Worm (Caenorhabditis elegans): ENCODE results near the gene T23D5.8.

ce11 chrV:15712385-15712784 lies 35.9 kb downstream of the T23D5.8 start:
- TF ChIP-seq skn-1 (tag; optimal IDR thresholded peaks at IDR 0.05) (no peak), ama-1 (optimal IDR thresholded peaks at IDR 0.05) (no peak), nhr-76 (tag; optimal IDR thresholded peaks at IDR 0.05) (no peak), snpc-4 (tag; optimal IDR thresholded peaks at IDR 0.05) (no peak), fos-1 (tag; optimal IDR thresholded peaks at IDR 0.05) (no peak), ceh-82 (tag; optimal IDR thresholded peaks at IDR 0.05) (no peak), zag-1 (tag; optimal IDR thresholded peaks at IDR 0.05) (no peak), lin-39 (tag; optimal IDR thresholded peaks at IDR 0.05) (no peak), jun-1 (tag; optimal IDR thresholded peaks at IDR 0.05) (no peak), unc-62 (GFP tag; optimal IDR thresholded peaks at IDR 0.05) (no peak), aly-2 (tag; optimal IDR thresholded peaks at IDR 0.05) (no peak), nhr-237 (tag; optimal IDR thresholded peaks at IDR 0.05) (no peak), elt-3 (tag; optimal IDR thresholded peaks at IDR 0.05) (no peak), pha-4 (tag; optimal IDR thresholded peaks at IDR 0.05) (no peak)

All from whole organism, L3 larva.